Worm (Caenorhabditis elegans) whole organism, L2 larva: ENCODE data around the gene sma-6.

ENCODE experiments used
- F13H6.1 ChIP-seq: sonication (generic microtip); optimal IDR thresholded peaks from 2 replicates; lab custom pipeline; 2016; ENCODE audit warnings: missing genetic modification characterization, missing compliant biosample characterization
- Y55F3AM.14 ChIP-seq: fragments of 200-800 bp; sonication (Bioruptor generic); optimal IDR thresholded peaks from 2 replicates; lab custom pipeline; 2018; ENCODE audit warnings: mild to moderate bottlenecking, missing genetic modification characterization, missing compliant biosample characterization
- ZK546.5 ChIP-seq: sonication (generic microtip); optimal IDR thresholded peaks from 2 replicates; lab custom pipeline; 2017; ENCODE audit warnings: missing biosample characterization, missing genetic modification characterization
- alr-1 ChIP-seq: fragments of 150-350 bp; optimal IDR thresholded peaks from 2 replicates; lab custom pipeline; 2014; ENCODE audit warnings: missing biosample characterization, missing genetic modification characterization
- aly-2 ChIP-seq: fragments of 150-350 bp; optimal IDR thresholded peaks from 2 replicates; lab custom pipeline; 2014; ENCODE audit warnings: missing biosample characterization, missing genetic modification characterization
- ama-1 ChIP-seq: fragments of 150-350 bp; optimal IDR thresholded peaks from 2 replicates; lab custom pipeline; 2018; ENCODE audit warnings: inconsistent platforms
- ceh-16 ChIP-seq: fragments of 150-350 bp; optimal IDR thresholded peaks from 2 replicates; lab custom pipeline; 2014; ENCODE audit warnings: missing biosample characterization, missing genetic modification characterization
- ceh-82 ChIP-seq: fragments of 150-350 bp; optimal IDR thresholded peaks from 2 replicates; lab custom pipeline; 2014; ENCODE audit warnings: missing biosample characterization, missing genetic modification characterization
- dmd-4 ChIP-seq: sonication (generic microtip); optimal IDR thresholded peaks from 2 replicates; lab custom pipeline; 2017; ENCODE audit warnings: missing biosample characterization, missing genetic modification characterization
- egl-27 ChIP-seq: sonication (generic microtip); optimal IDR thresholded peaks from 3 replicates; lab custom pipeline; 2017; ENCODE audit warnings: missing biosample characterization, missing genetic modification reagents, missing genetic modification characterization
- elt-3 ChIP-seq: sonication (generic microtip); optimal IDR thresholded peaks from 2 replicates; lab custom pipeline; 2017; ENCODE audit warnings: missing biosample characterization, missing genetic modification characterization
- fos-1 ChIP-seq: fragments of 150-350 bp; optimal IDR thresholded peaks from 2 replicates; lab custom pipeline; 2014; ENCODE audit warnings: missing biosample characterization, missing genetic modification characterization
- gmeb-1 ChIP-seq: fragments of 150-350 bp; optimal IDR thresholded peaks from 2 replicates; lab custom pipeline; 2014; ENCODE audit warnings: missing biosample characterization, missing genetic modification characterization
- lin-11 ChIP-seq: fragments of 150-350 bp; sonication (generic microtip); optimal IDR thresholded peaks from 2 replicates; lab custom pipeline; 2014; ENCODE audit warnings: missing biosample characterization, missing genetic modification characterization, inconsistent platforms, mixed read lengths
- lin-39 ChIP-seq: fragments of 150-350 bp; optimal IDR thresholded peaks from 2 replicates; lab custom pipeline; 2014; ENCODE audit warnings: missing biosample characterization, missing genetic modification reagents, missing genetic modification characterization
- mab-5 ChIP-seq: fragments of 150-350 bp; optimal IDR thresholded peaks from 2 replicates; lab custom pipeline; 2014; ENCODE audit warnings: missing biosample characterization, missing genetic modification characterization
- mbf-1 ChIP-seq: sonication (generic microtip); optimal IDR thresholded peaks from 2 replicates; lab custom pipeline; 2017; ENCODE audit warnings: missing biosample characterization, missing genetic modification characterization
- mdl-1 ChIP-seq, 2 experiments: fragments of 150-350 bp in 1 of 2; sonication (generic microtip) in 1 of 2; optimal IDR thresholded peaks; 2 replicates each; lab custom pipeline; 2017; ENCODE audit warnings: missing biosample characterization in 2 of 2, missing genetic modification characterization in 2 of 2
- nhr-11 ChIP-seq: fragments of 150-350 bp; optimal IDR thresholded peaks from 2 replicates; lab custom pipeline; 2014; ENCODE audit warnings: missing biosample characterization, missing genetic modification characterization
- nhr-129 ChIP-seq: fragments of 150-350 bp; optimal IDR thresholded peaks from 2 replicates; lab custom pipeline; 2014; ENCODE audit warnings: missing biosample characterization, missing genetic modification characterization
- nhr-21 ChIP-seq: fragments of 150-350 bp; optimal IDR thresholded peaks from 2 replicates; lab custom pipeline; 2014; ENCODE audit warnings: missing biosample characterization, missing genetic modification characterization
- nhr-23 ChIP-seq: fragments of 150-350 bp; optimal IDR thresholded peaks from 2 replicates; lab custom pipeline; 2014; ENCODE audit warnings: missing biosample characterization, missing genetic modification reagents, missing genetic modification characterization
- nhr-25 ChIP-seq: fragments of 150-350 bp; sonication (generic microtip); optimal IDR thresholded peaks from 3 replicates; lab custom pipeline; 2014; ENCODE audit warnings: missing biosample characterization, missing genetic modification characterization
- sem-4 ChIP-seq: fragments of 150-350 bp; optimal IDR thresholded peaks from 2 replicates; lab custom pipeline; 2014; ENCODE audit warnings: missing biosample characterization, missing genetic modification reagents, missing genetic modification characterization
- snpc-4 ChIP-seq: fragments of 150-350 bp; optimal IDR thresholded peaks from 2 replicates; lab custom pipeline; 2014; ENCODE audit warnings: missing biosample characterization, missing genetic modification characterization
- unc-55 ChIP-seq: fragments of 150-350 bp; sonication (generic microtip); optimal IDR thresholded peaks from 3 replicates; lab custom pipeline; 2014; ENCODE audit warnings: missing biosample characterization, missing genetic modification reagents, missing genetic modification characterization
- zag-1 ChIP-seq: fragments of 150-350 bp; optimal IDR thresholded peaks from 2 replicates; lab custom pipeline; 2014; ENCODE audit warnings: missing biosample characterization, missing genetic modification characterization
- ztf-1 ChIP-seq: fragments of 200-800 bp; sonication (Bioruptor generic); conservative IDR thresholded peaks from 2 replicates; pipeline ENCODE4 v1.3.6; 2022; ENCODE audit warnings: missing genetic modification characterization, missing compliant biosample characterization
- ztf-11 ChIP-seq: sonication (generic microtip); optimal IDR thresholded peaks from 2 replicates; lab custom pipeline; 2017; ENCODE audit warnings: missing biosample characterization, missing genetic modification characterization
- ztf-4 ChIP-seq: fragments of 150-350 bp; optimal IDR thresholded peaks from 2 replicates; lab custom pipeline; 2014; ENCODE audit warnings: missing biosample characterization, missing genetic modification characterization

sma-6 gene

ce11 chrII:6333887-6334286 is 9.6 kb downstream of the sma-6 start, which contains the start of gene ttc-39B:
Gene ttc-39B, minus strand, starts transcription at chrII:6333987.
- TF ChIP-seq nhr-21 (tag; lab: Kevin White, UChicago) (no peak), ceh-16 (no peak), fos-1 (tag; lab: Kevin White, UChicago) (no peak), Y55F3AM.14 (GFP tag; lab: Kevin White, UChicago) (no peak), aly-2 (tag; lab: Kevin White, UChicago) (no peak), gmeb-1 (no peak)
- TF ChIP-seq, all 48 proteins: peak for 0

- TF ChIP-seq ZK546.5 (no peak), mbf-1 (tag; lab: Kevin White, UChicago) (no peak), fos-1 (tag; lab: Kevin White, UChicago) (peak; percentile 33), nhr-11 (no peak), unc-55 (GFP tag; lab: Kevin White, UChicago) (no peak), nhr-23 (tag; lab: Kevin White, UChicago) (no peak), mdl-1 (tag; optimal IDR thresholded peaks at IDR 0.05; lab: Kevin White, UChicago) (no peak)
Measured at ce11 chrII:6334745-6335260, 10.5 kb downstream of the sma-6 start.

ce11 chrII:6335358-6335757 is 11.1 kb downstream of the sma-6 start, which contains the start of gene C32D5.14:
Gene C32D5.14, plus strand, starts transcription at chrII:6335488.
- TF ChIP-seq mab-5 (tag; lab: Kevin White, UChicago) (no peak), dmd-4 (tag; lab: Kevin White, UChicago) (no peak), ama-1 (lab: Kevin White, UChicago) (no peak), ztf-4 (tag; lab: Kevin White, UChicago) (no peak), nhr-25 (no peak), snpc-4 (tag; lab: Kevin White, UChicago) (no peak), gmeb-1 (no peak), ZK546.5 (no peak), ztf-1 (GFP tag; lab: Robert Waterston, UW) (no peak), ztf-11 (no peak), zag-1 (tag; lab: Kevin White, UChicago) (no peak), nhr-11 (no peak), egl-27 (tag; lab: Kevin White, UChicago) (no peak), nhr-129 (tag; lab: Kevin White, UChicago) (no peak), nhr-21 (tag; lab: Kevin White, UChicago) (peak; percentile 23), lin-11 (tag; lab: Kevin White, UChicago) (peak; percentile 20), nhr-23 (tag; lab: Kevin White, UChicago) (no peak), fos-1 (tag; lab: Kevin White, UChicago) (peak; percentile 53), ceh-16 (no peak), ceh-82 (no peak), alr-1 (tag; lab: Kevin White, UChicago) (no peak), elt-3 (tag; lab: Kevin White, UChicago) (no peak), unc-55 (GFP tag; lab: Kevin White, UChicago) (no peak), sem-4 (tag; lab: Kevin White, UChicago) (no peak)

- TF ChIP-seq F13H6.1 (tag; lab: Kevin White, UChicago) (no peak), dmd-4 (tag; lab: Kevin White, UChicago) (no peak), fos-1 (tag; lab: Kevin White, UChicago) (peak; percentile 46), nhr-25 (no peak)
Measured at ce11 chrII:6339511-6339910, 15.2 kb downstream of the sma-6 start.

ce11 chrII:6339948-6340347 is 15.7 kb downstream of the sma-6 start, which contains the start of gene C32D5.7:
Gene C32D5.7, minus strand, starts transcription at chrII:6340048.
- TF ChIP-seq mbf-1 (tag; lab: Kevin White, UChicago) (no peak), lin-39 (tag; lab: Kevin White, UChicago) (no peak)

ce11 chrII:6341076-6341475 is 16.8 kb downstream of the sma-6 start:
- TF ChIP-seq elt-3 (tag; lab: Kevin White, UChicago) (no peak), fos-1 (tag; lab: Kevin White, UChicago) (peak; percentile 42), mab-5 (tag; lab: Kevin White, UChicago) (no peak), zag-1 (tag; lab: Kevin White, UChicago) (no peak)
